Worm (Caenorhabditis elegans): ENCODE data around the gene sdn-1.

ce11 chrX:10623119-10623518, 30.0 kb upstream of the sdn-1 start:
- no peak for TF ChIP-seq nhr-76 (tag; optimal IDR thresholded peaks at IDR 0.05)
- TF ChIP-seq unc-98 (GFP tag; IDR thresholded peaks at IDR 0.05), result no peak
- TF ChIP-seq lin-13 (GFP tag; optimal IDR thresholded peaks at IDR 0.05), result no peak

All from whole organism, L1 larva.